Worm (Caenorhabditis elegans) whole organism, late embryonic: ENCODE measurements around the gene K08E4.2.

Experiments used
- ama-1 ChIP-seq: fragments of 150-350 bp; optimal IDR thresholded peaks from 2 replicates; lab custom pipeline; 2014
- ceh-34 ChIP-seq: sonication (generic microtip); optimal IDR thresholded peaks from 2 replicates; lab custom pipeline; 2016; ENCODE audit warnings: mild to moderate bottlenecking, missing genetic modification characterization, missing compliant biosample characterization
- che-1 ChIP-seq: sonication (generic microtip); optimal IDR thresholded peaks from 2 replicates; lab custom pipeline; 2016; ENCODE audit warnings: mild to moderate bottlenecking, missing genetic modification characterization, missing compliant biosample characterization
- gmeb-2 ChIP-seq: sonication (generic microtip); optimal IDR thresholded peaks from 2 replicates; lab custom pipeline; 2016; ENCODE audit warnings: missing genetic modification characterization, inconsistent platforms, missing compliant biosample characterization
- hlh-30 ChIP-seq: sonication (generic microtip); optimal IDR thresholded peaks from 2 replicates; lab custom pipeline; 2017; ENCODE audit warnings: antibody characterized with exemption, missing genetic modification characterization, missing compliant biosample characterization; ENCODE audit not compliant: insufficient read depth
- lin-11 ChIP-seq: fragments of 200-800 bp; sonication (Bioruptor generic); optimal IDR thresholded peaks from 2 replicates; lab custom pipeline; 2018; ENCODE audit warnings: mild to moderate bottlenecking, missing genetic modification characterization, missing compliant biosample characterization
- pat-9 ChIP-seq: fragments of 200-800 bp; sonication (Bioruptor generic); optimal IDR thresholded peaks from 2 replicates; lab custom pipeline; 2018; ENCODE audit warnings: mild to moderate bottlenecking, missing genetic modification characterization, moderate library complexity, missing compliant biosample characterization
- pha-4 ChIP-seq: fragments of 150-350 bp; optimal IDR thresholded peaks from 2 replicates; lab custom pipeline; 2018; ENCODE audit warnings: missing biosample characterization, missing genetic modification reagents, missing genetic modification characterization
- unc-42 ChIP-seq: sonication (generic microtip); optimal IDR thresholded peaks from 2 replicates; lab custom pipeline; 2016; ENCODE audit warnings: missing genotype, missing genetic modification characterization, missing compliant biosample characterization

- TF ChIP-seq lin-11: no peak
- TF ChIP-seq pha-4 (tag; lab: Kevin White, UChicago): no peak
- TF ChIP-seq gmeb-2 (tag; lab: Kevin White, UChicago): no peak
- no peak for TF ChIP-seq che-1 (tag; lab: Kevin White, UChicago)
- no peak for TF ChIP-seq unc-42 (tag; lab: Kevin White, UChicago)
- TF ChIP-seq ama-1 (lab: Kevin White, UChicago): no peak
- no peak for TF ChIP-seq ceh-34 (tag; lab: Kevin White, UChicago)
- TF ChIP-seq hlh-30 (tag; lab: Kevin White, UChicago): no peak
- no peak for TF ChIP-seq pat-9 (tag; lab: Kevin White, UChicago)
Measured at ce11 chrIV:12093384-12093783, 36.9 kb upstream of the K08E4.2 start, which contains the start of gene cpsf-4.
